Fruit fly (Drosophila melanogaster): Measurements from ENCODE around the gene Hakai.

Gene Hakai

DNA sequence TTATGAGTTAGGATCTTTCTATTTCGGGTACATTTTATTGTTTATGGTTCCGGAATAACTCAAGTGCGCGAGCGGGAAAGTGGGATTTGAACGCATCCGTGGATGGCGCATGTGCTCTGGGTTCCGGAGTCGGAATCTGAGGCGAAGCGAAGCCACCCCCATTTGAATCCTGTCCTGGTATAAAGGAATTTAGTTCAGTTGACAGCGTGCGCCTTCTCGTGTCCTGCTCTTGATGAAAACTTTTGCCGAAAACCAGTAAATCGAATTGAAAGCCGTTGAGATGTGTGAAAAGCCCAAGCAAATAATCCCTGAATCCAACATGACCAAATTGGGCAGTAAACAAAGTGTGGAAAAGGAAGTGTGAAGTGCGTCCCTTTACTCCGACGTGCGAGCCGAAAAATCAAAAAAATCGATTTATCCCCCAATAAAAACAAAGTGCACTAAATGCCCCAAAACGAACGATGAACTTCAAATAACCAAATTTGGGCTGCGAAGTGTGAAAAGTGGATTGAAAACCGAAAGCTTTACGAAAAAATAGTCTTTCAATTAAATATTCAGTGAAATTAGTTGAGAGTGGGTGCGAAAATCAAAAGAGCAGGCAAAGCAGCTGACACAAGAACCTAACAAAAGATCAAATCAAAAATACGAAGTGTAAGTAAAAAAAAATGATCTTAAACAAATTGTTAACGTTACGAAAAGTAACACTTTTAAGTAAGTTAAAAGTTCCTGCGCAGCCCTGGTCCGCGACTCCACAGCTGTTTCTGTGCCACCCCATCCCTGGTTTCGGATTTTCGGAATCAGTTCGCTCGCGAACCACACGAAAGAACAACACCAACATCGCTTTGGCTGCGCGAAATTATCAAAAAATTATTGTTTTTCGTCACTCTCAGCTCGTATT lies 4.4 kb upstream of the Hakai start, which contains the start of gene Lar:
Gene Lar (plus strand): TSS at position 188 of the 898 bp plus-strand sequence.
- TF ChIP-seq HLH4C (GFP tag; IDR thresholded peaks at IDR 0.05; ENCODE audit: partially characterized antibody) (no peak; the same call in 2 of the 3 replicates), dimm (GFP tag; IDR thresholded peaks at IDR 0.05) (no peak), CG10979 (tag; optimal IDR thresholded peaks at IDR 0.05) (peak; percentile 45), CG18764 (GFP tag; optimal IDR thresholded peaks at IDR 0.05) (peak; percentile 30), YL-1 (GFP tag; optimal IDR thresholded peaks at IDR 0.05) (peak; percentile 15), CG6272 (GFP tag; IDR thresholded peaks at IDR 0.05) (peak; percentile 11; the same call in 1 of the 2 replicates), Sin3A (optimal IDR thresholded peaks at IDR 0.05) (peak; percentile 68), CG15601 (tag; optimal IDR thresholded peaks at IDR 0.05) (peak; percentile 42), CG17612 (GFP tag; IDR thresholded peaks at IDR 0.05) (no peak), CG43689 (GFP tag; IDR thresholded peaks at IDR 0.05) (no peak), CG12071 (GFP tag; optimal IDR thresholded peaks at IDR 0.05) (no peak), Fer3 (tag; optimal IDR thresholded peaks at IDR 0.05) (peak; percentile 38), HLH54F (GFP tag; optimal IDR thresholded peaks at IDR 0.05) (peak; percentile 58), nmo (GFP tag; optimal IDR thresholded peaks at IDR 0.05) (peak; percentile 70), Lim3 (GFP tag; IDR thresholded peaks at IDR 0.05) (no peak), E2f1 (GFP tag; IDR thresholded peaks at IDR 0.05) (peak; percentile 47; the same call in 1 of the 2 replicates), CG13775 (GFP tag; optimal IDR thresholded peaks at IDR 0.05) (peak; percentile 48), gsb (GFP tag; IDR thresholded peaks at IDR 0.05) (no peak), Neu2 (GFP tag; optimal IDR thresholded peaks at IDR 0.05; ENCODE audit: borderline replicate concordance) (no peak), Usf (GFP tag; optimal IDR thresholded peaks at IDR 0.05) (no peak), Deaf1 (tag; optimal IDR thresholded peaks at IDR 0.05) (peak; percentile 45), CG16863 (GFP tag; optimal IDR thresholded peaks at IDR 0.05) (peak; percentile 52), trem (tag; optimal IDR thresholded peaks at IDR 0.05) (peak; percentile 39), CG42726 (GFP tag; IDR thresholded peaks at IDR 0.05; ENCODE audit: partially characterized antibody) (no peak), aop (GFP tag; IDR thresholded peaks at IDR 0.05) (no peak), CG32767 (GFP tag; IDR thresholded peaks at IDR 0.05) (no peak), Optix (GFP tag; IDR thresholded peaks at IDR 0.05) (peak; percentile 37; the same call in 1 of the 3 replicates), HmgZ (tag; optimal IDR thresholded peaks at IDR 0.05) (peak; percentile 85), pb (GFP tag; optimal IDR thresholded peaks at IDR 0.05) (peak; percentile 23), Fer1 (GFP tag; optimal IDR thresholded peaks at IDR 0.05) (peak; percentile 57), CG8359 (GFP tag; optimal IDR thresholded peaks at IDR 0.05; ENCODE audit: borderline replicate concordance) (peak; percentile 23), CG2889 (GFP tag; IDR thresholded peaks at IDR 0.05) (no peak), CG2120 (GFP tag; optimal IDR thresholded peaks at IDR 0.05) (peak; percentile 86), lmd (GFP tag; IDR thresholded peaks at IDR 0.05) (peak; percentile 50; the same call in 1 of the 2 replicates), CG15011 (GFP tag; optimal IDR thresholded peaks at IDR 0.05) (no peak), pum (GFP tag; optimal IDR thresholded peaks at IDR 0.05) (peak; percentile 70), gce (GFP tag; IDR thresholded peaks at IDR 0.05) (no peak), CG17568 (GFP tag; optimal IDR thresholded peaks at IDR 0.05) (no peak), CG3726 (GFP tag; IDR thresholded peaks at IDR 0.05) (no peak), D19A (tag; optimal IDR thresholded peaks at IDR 0.05) (peak; percentile 38), Hey (tag; optimal IDR thresholded peaks at IDR 0.05) (no peak), tna (GFP tag; IDR thresholded peaks at IDR 0.05; ENCODE audit: partially characterized antibody) (no peak), CG11560 (tag; IDR thresholded peaks at IDR 0.05) (0 out of 3 replicates have a peak, but pooled peaks have one; percentile 18), Gug (GFP tag; IDR thresholded peaks at IDR 0.05) (peak; percentile 47; the same call in 2 of the 4 replicates), Oli (tag; optimal IDR thresholded peaks at IDR 0.05) (peak; percentile 34), CG10274 (GFP tag; optimal IDR thresholded peaks at IDR 0.05) (no peak), Dek (tag; optimal IDR thresholded peaks at IDR 0.05) (peak; percentile 55), Ada2b (GFP tag; IDR thresholded peaks at IDR 0.05) (0 out of 2 replicates have a peak, but pooled peaks have one; percentile 24), CG13296 (GFP tag; optimal IDR thresholded peaks at IDR 0.05) (peak; percentile 64)

Measured in whole organism, embryonic.